Worm (Caenorhabditis elegans): Measurements from ENCODE around the gene F08G12.5.

Gene F08G12.5

ce11 chrX:11279276-11279675, 30.8 kb downstream of the F08G12.5 start, which contains the start of gene F38B2.2:
Gene F38B2.2, minus strand, starts transcription at chrX:11279376.
- TF ChIP-seq him-1 (tag; optimal IDR thresholded peaks at IDR 0.05) = no peak
- no peak for TF ChIP-seq W03F9.2 (tag; optimal IDR thresholded peaks at IDR 0.05)
- TF ChIP-seq dao-5 (tag; optimal IDR thresholded peaks at IDR 0.05) = no peak

- TF ChIP-seq W03F9.2 (tag; optimal IDR thresholded peaks at IDR 0.05) = no peak
- no peak for TF ChIP-seq him-1 (tag; optimal IDR thresholded peaks at IDR 0.05)
These were observed 39.2 kb downstream of the F08G12.5 start, which contains the start of gene ifa-1 for ce11 chrX:11270882-11271281. Gene ifa-1, plus strand, starts transcription at chrX:11271182.

- no peak for TF ChIP-seq him-1 (tag; optimal IDR thresholded peaks at IDR 0.05)
- TF ChIP-seq W03F9.2 (tag; optimal IDR thresholded peaks at IDR 0.05) = no peak
- TF ChIP-seq dao-5 (tag; optimal IDR thresholded peaks at IDR 0.05) = no peak
These were observed 41.1 kb downstream of the F08G12.5 start, which contains the start of gene C03A3.3 for ce11 chrX:11268970-11269369. Gene C03A3.3, minus strand, starts transcription at chrX:11269070.

ce11 chrX:11266711-11267110, 43.4 kb downstream of the F08G12.5 start, which contains the start of gene C03A3.9:
Gene C03A3.9, plus strand, starts transcription at chrX:11267011.
- TF ChIP-seq him-1 (tag; optimal IDR thresholded peaks at IDR 0.05) = no peak
- TF ChIP-seq dao-5 (tag; optimal IDR thresholded peaks at IDR 0.05) = no peak
- no peak for TF ChIP-seq W03F9.2 (tag; optimal IDR thresholded peaks at IDR 0.05)

ce11 chrX:11264715-11265114, 45.4 kb downstream of the F08G12.5 start:
- TF ChIP-seq him-1 (tag; optimal IDR thresholded peaks at IDR 0.05) (no peak), W03F9.2 (tag; optimal IDR thresholded peaks at IDR 0.05) (no peak), dao-5 (tag; optimal IDR thresholded peaks at IDR 0.05) (no peak)

- TF ChIP-seq W03F9.2 (tag; optimal IDR thresholded peaks at IDR 0.05) = peak; percentile 6
- TF ChIP-seq him-1 (tag; optimal IDR thresholded peaks at IDR 0.05) = peak; percentile 12
- no peak for TF ChIP-seq dao-5 (tag; optimal IDR thresholded peaks at IDR 0.05)
These were observed 47.6 kb downstream of the F08G12.5 start, which contains the start of gene C03A3.2 for ce11 chrX:11262319-11263074. Gene C03A3.2, plus strand, starts transcription at chrX:11262848.

All from whole organism, L4/young adult.